Worm (Caenorhabditis elegans) whole organism, young adult: ENCODE data around the gene vglu-3.

Experiments
- B0035.1 ChIP-seq: sonication (generic microtip); optimal IDR thresholded peaks from 2 replicates; lab custom pipeline; 2016; ENCODE audit warnings: missing genetic modification characterization, mild to moderate bottlenecking, missing compliant biosample characterization, missing genotype, missing genetic modification reagents
- B0261.1 ChIP-seq: sonication (generic microtip); optimal IDR thresholded peaks from 2 replicates; lab custom pipeline; 2016; ENCODE audit warnings: mild to moderate bottlenecking, missing genetic modification characterization, moderate library complexity, missing compliant biosample characterization
- B0336.3 ChIP-seq: fragments of 200-800 bp; sonication (Bioruptor generic); IDR thresholded peaks from 2 replicates; pipeline ENCODE4 v1.3.6; 2022; ENCODE audit warnings: missing genetic modification characterization, missing compliant biosample characterization
- C06A6.2 ChIP-seq: fragments of 200-800 bp; sonication (Bioruptor generic); conservative IDR thresholded peaks from 2 replicates; pipeline ENCODE4 v1.3.6; 2022; ENCODE audit warnings: missing genetic modification characterization, missing compliant biosample characterization
- D2030.7 ChIP-seq: fragments of 200-800 bp; sonication (Bioruptor generic); IDR thresholded peaks from 2 replicates; pipeline ENCODE4 v1.3.6; 2022; ENCODE audit warnings: missing genetic modification reagents, missing genetic modification characterization, missing compliant biosample characterization
- F10E7.11 ChIP-seq: sonication (generic microtip); optimal IDR thresholded peaks from 2 replicates; lab custom pipeline; 2017; ENCODE audit warnings: mild to moderate bottlenecking, missing genetic modification characterization, moderate library complexity, missing compliant biosample characterization
- F22D6.2 ChIP-seq: sonication (generic microtip); optimal IDR thresholded peaks from 2 replicates; lab custom pipeline; 2016; ENCODE audit warnings: mild to moderate bottlenecking, missing genetic modification characterization, missing compliant biosample characterization
- F33H1.4 ChIP-seq: fragments of 200-800 bp; sonication (Bioruptor generic); IDR thresholded peaks from 2 replicates; pipeline ENCODE4 v1.3.6; 2022; ENCODE audit warnings: missing genetic modification reagents, missing genetic modification characterization, missing compliant biosample characterization
- F39B2.1 ChIP-seq: fragments of 200-800 bp; sonication (Bioruptor generic); IDR thresholded peaks from 2 replicates; pipeline ENCODE4 v1.3.6; 2022; ENCODE audit warnings: missing genetic modification reagents, missing genetic modification characterization, missing compliant biosample characterization
- F55B11.4 ChIP-seq: sonication (generic microtip); optimal IDR thresholded peaks from 2 replicates; lab custom pipeline; 2016; ENCODE audit warnings: missing compliant biosample characterization, missing genetic modification characterization, borderline replicate concordance; ENCODE audit not compliant: insufficient read depth
- Y53F4B.3 ChIP-seq: fragments of 200-800 bp; sonication (Bioruptor generic); IDR thresholded peaks from 2 replicates; pipeline ENCODE4 v1.3.6; 2022; ENCODE audit warnings: missing genetic modification reagents, missing genetic modification characterization, missing compliant biosample characterization
- Y67H2A.10 ChIP-seq: fragments of 200-800 bp; sonication (Bioruptor generic); conservative IDR thresholded peaks from 2 replicates; pipeline ENCODE4 v1.3.6; 2022; ENCODE audit warnings: missing genetic modification reagents, missing genetic modification characterization, missing compliant biosample characterization
- Y79H2A.3 ChIP-seq: fragments of 200-800 bp; sonication (Bioruptor generic); conservative IDR thresholded peaks from 2 replicates; pipeline ENCODE4 v1.3.6; 2022; ENCODE audit warnings: missing genetic modification reagents, missing genetic modification characterization, missing compliant biosample characterization
- Y95B8A.8 ChIP-seq: fragments of 200-800 bp; sonication (Bioruptor generic); IDR thresholded peaks from 2 replicates; pipeline ENCODE4 v1.3.6; 2022; ENCODE audit warnings: missing genetic modification reagents, missing genetic modification characterization, missing compliant biosample characterization
- ama-1 ChIP-seq, 3 experiments: fragments of 150-350 bp in 1 of 3; sonication (generic microtip) in 2 of 3; optimal IDR thresholded peaks; 2 replicates each; lab custom pipeline; 2014 to 2018; ENCODE audit warnings: missing biosample characterization in 2 of 3, missing genetic modification characterization in 2 of 3, missing genetic modification reagents in 2 of 3
- aptf-3 ChIP-seq: fragments of 200-800 bp; sonication (Bioruptor generic); IDR thresholded peaks from 2 replicates; pipeline ENCODE4 v1.3.6; 2022; ENCODE audit warnings: missing genetic modification characterization, missing compliant biosample characterization
- atf-7 ChIP-seq: sonication (generic microtip); optimal IDR thresholded peaks from 2 replicates; lab custom pipeline; 2017; ENCODE audit warnings: mild to moderate bottlenecking, missing genetic modification characterization, missing compliant biosample characterization
- attf-3 ChIP-seq: fragments of 200-800 bp; sonication (Bioruptor generic); conservative IDR thresholded peaks from 2 replicates; pipeline ENCODE4 v1.3.6; 2022; ENCODE audit warnings: missing genetic modification reagents, missing genetic modification characterization, missing compliant biosample characterization
- attf-6 ChIP-seq: fragments of 200-800 bp; sonication (Bioruptor generic); IDR thresholded peaks from 2 replicates; pipeline ENCODE4 v1.3.6; 2022; ENCODE audit warnings: missing genetic modification reagents, missing genetic modification characterization, missing compliant biosample characterization
- bed-1 ChIP-seq: fragments of 200-800 bp; sonication (Bioruptor generic); IDR thresholded peaks from 2 replicates; pipeline ENCODE4 v1.3.6; 2022; ENCODE audit warnings: missing genetic modification reagents, missing genetic modification characterization, missing compliant biosample characterization
- bed-2 ChIP-seq: fragments of 200-800 bp; sonication (Bioruptor generic); IDR thresholded peaks from 2 replicates; pipeline ENCODE4 v1.3.6; 2022; ENCODE audit warnings: missing genetic modification reagents, missing genetic modification characterization, missing compliant biosample characterization
- cebp-1 ChIP-seq, 2 experiments: fragments of 200-800 bp in 1 of 2; sonication (Bioruptor generic) in 1 of 2; sonication (generic microtip) in 1 of 2; IDR thresholded peaks in 1 of 2; optimal IDR thresholded peaks in 1 of 2; 2 replicates each; pipeline versions ENCODE4 v1.3.6 to Lab custom; 2017 to 2022; ENCODE audit warnings: missing compliant biosample characterization in 2 of 2, missing genetic modification characterization in 2 of 2, mild to moderate bottlenecking in 1 of 2, missing genetic modification reagents in 1 of 2, moderate library complexity in 1 of 2
- ceh-100 ChIP-seq: fragments of 200-800 bp; sonication (Bioruptor generic); IDR thresholded peaks from 2 replicates; pipeline ENCODE4 v1.3.6; 2022; ENCODE audit warnings: missing genetic modification reagents, missing genetic modification characterization, missing compliant biosample characterization
- ceh-91 ChIP-seq: fragments of 200-800 bp; sonication (Bioruptor generic); IDR thresholded peaks from 2 replicates; pipeline ENCODE4 v1.3.6; 2022; ENCODE audit warnings: missing genetic modification reagents, missing genetic modification characterization, missing compliant biosample characterization
- dpl-1 ChIP-seq: fragments of 150-350 bp; optimal IDR thresholded peaks from 2 replicates; lab custom pipeline; 2014; ENCODE audit warnings: missing biosample characterization, missing genetic modification reagents, missing genetic modification characterization
- ets-4 ChIP-seq: fragments of 200-800 bp; sonication (Bioruptor generic); optimal IDR thresholded peaks from 2 replicates; lab custom pipeline; 2018; ENCODE audit warnings: mild to moderate bottlenecking, missing genetic modification characterization, missing compliant biosample characterization
- hlh-12 ChIP-seq: sonication (generic microtip); optimal IDR thresholded peaks from 2 replicates; lab custom pipeline; 2016; ENCODE audit warnings: missing genetic modification characterization, missing compliant biosample characterization
- hmg-1.2 ChIP-seq: fragments of 200-800 bp; sonication (Bioruptor generic); IDR thresholded peaks from 2 replicates; pipeline ENCODE4 v1.3.6; 2022; ENCODE audit warnings: missing genetic modification reagents, missing genetic modification characterization, missing compliant biosample characterization
- hmg-20 ChIP-seq: fragments of 200-800 bp; sonication (Bioruptor generic); IDR thresholded peaks from 2 replicates; pipeline ENCODE4 v1.3.6; 2022; ENCODE audit warnings: missing genetic modification reagents, missing genetic modification characterization, missing compliant biosample characterization
- lag-1 ChIP-seq: fragments of 200-800 bp; sonication (Bioruptor generic); IDR thresholded peaks from 2 replicates; pipeline ENCODE4 v1.3.6; 2022; ENCODE audit warnings: missing genetic modification reagents, missing genetic modification characterization, missing compliant biosample characterization
- let-607 ChIP-seq, 2 experiments: fragments of 200-800 bp in 1 of 2; sonication (Bioruptor generic) in 1 of 2; sonication (generic microtip) in 1 of 2; optimal IDR thresholded peaks; 2 replicates each; lab custom pipeline; 2016 to 2018; ENCODE audit warnings: mild to moderate bottlenecking in 2 of 2, missing compliant biosample characterization in 2 of 2, missing genetic modification characterization in 2 of 2, moderate library complexity in 2 of 2, missing genotype in 1 of 2
- lin-54 ChIP-seq: fragments of 200-800 bp; sonication (Bioruptor generic); optimal IDR thresholded peaks from 2 replicates; lab custom pipeline; 2018; ENCODE audit warnings: mild to moderate bottlenecking, missing genetic modification characterization, missing compliant biosample characterization
- madf-3 ChIP-seq: fragments of 200-800 bp; sonication (Bioruptor generic); IDR thresholded peaks from 2 replicates; pipeline ENCODE4 v1.3.6; 2022; ENCODE audit warnings: missing genetic modification reagents, missing genetic modification characterization, missing compliant biosample characterization
- madf-8 ChIP-seq: fragments of 200-800 bp; sonication (Bioruptor generic); conservative IDR thresholded peaks from 2 replicates; pipeline ENCODE4 v1.3.6; 2022; ENCODE audit warnings: missing genetic modification reagents, missing genetic modification characterization, missing compliant biosample characterization
- mcd-1 ChIP-seq: fragments of 200-800 bp; sonication (Bioruptor generic); IDR thresholded peaks from 2 replicates; pipeline ENCODE4 v1.3.6; 2022; ENCODE audit warnings: missing genetic modification reagents, missing genetic modification characterization, missing compliant biosample characterization
- nfya-2 ChIP-seq: fragments of 200-800 bp; sonication (Bioruptor generic); IDR thresholded peaks from 2 replicates; pipeline ENCODE4 v1.3.6; 2022; ENCODE audit warnings: missing genetic modification reagents, missing genetic modification characterization, missing compliant biosample characterization
- nfyb-1 ChIP-seq: fragments of 200-800 bp; sonication (Bioruptor generic); IDR thresholded peaks from 2 replicates; pipeline ENCODE4 v1.3.6; 2022; ENCODE audit warnings: missing genetic modification reagents, missing genetic modification characterization, missing compliant biosample characterization
- pbrm-1 ChIP-seq: fragments of 200-800 bp; sonication (Bioruptor generic); IDR thresholded peaks from 2 replicates; pipeline ENCODE4 v1.3.6; 2022; ENCODE audit warnings: missing genetic modification reagents, missing genetic modification characterization, missing compliant biosample characterization
- snpc-1.1 ChIP-seq: sonication (generic microtip); optimal IDR thresholded peaks from 2 replicates; lab custom pipeline; 2017; ENCODE audit warnings: missing genetic modification characterization, mild to moderate bottlenecking, missing compliant biosample characterization, antibody characterized with exemption, moderate library complexity, missing genotype, missing genetic modification reagents; ENCODE audit not compliant: insufficient read depth
- sptf-2 ChIP-seq: fragments of 200-800 bp; sonication (Bioruptor generic); optimal IDR thresholded peaks from 2 replicates; lab custom pipeline; 2018; ENCODE audit warnings: mild to moderate bottlenecking, missing genetic modification characterization, missing compliant biosample characterization
- tlf-1 ChIP-seq: fragments of 200-800 bp; sonication (Bioruptor generic); optimal IDR thresholded peaks from 2 replicates; lab custom pipeline; 2018; ENCODE audit warnings: mild to moderate bottlenecking, missing genetic modification characterization, missing compliant biosample characterization
- zfh-2 ChIP-seq: fragments of 200-800 bp; sonication (Bioruptor generic); conservative IDR thresholded peaks from 2 replicates; pipeline ENCODE4 v1.3.6; 2022; ENCODE audit warnings: missing genetic modification reagents, missing genetic modification characterization, missing compliant biosample characterization
- ztf-26 ChIP-seq: sonication (generic microtip); optimal IDR thresholded peaks from 2 replicates; lab custom pipeline; 2017; ENCODE audit warnings: missing genetic modification characterization, missing compliant biosample characterization

The vglu-3 gene

ce11 chrIII:10331232-10331631 is 31.1 kb downstream of the vglu-3 start (continued):
- TF ChIP-seq B0336.3 (GFP tag; lab: Robert Waterston, UW): 0 out of 2 replicates have a peak, but pooled peaks have one; percentile 29
- peak; percentile 64; the same call in 1 of the 2 replicates for TF ChIP-seq cebp-1 (GFP tag; IDR thresholded peaks at IDR 0.05; lab: Robert Waterston, UW)
- peak; percentile 94 for TF ChIP-seq cebp-1 (tag; optimal IDR thresholded peaks at IDR 0.05; lab: Kevin White, UChicago)

DNA sequence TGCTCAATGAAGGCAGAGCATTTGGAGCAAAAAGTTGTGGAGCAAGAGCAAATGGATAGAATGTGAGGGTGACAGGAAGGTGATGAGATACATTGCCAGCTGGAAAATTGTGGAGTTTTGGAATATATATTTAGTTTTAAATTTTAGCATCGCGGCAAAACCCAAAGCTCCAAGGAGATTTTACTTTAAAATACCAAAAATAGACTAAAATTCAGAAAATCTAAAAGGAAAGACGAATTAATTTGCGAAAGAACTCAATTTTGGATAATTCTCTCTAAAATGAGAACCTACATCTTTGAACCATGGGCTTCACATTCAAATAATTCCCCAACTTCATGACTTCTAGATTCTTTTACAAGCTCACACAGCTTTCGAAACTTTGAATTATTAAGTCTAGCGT is 32.4 kb downstream of the vglu-3 start, which contains the start of gene T07C4.12:
Gene T07C4.12 (minus strand): TSS at position 101 of the 400 bp plus-strand sequence.
- TF ChIP-seq attf-3 (GFP tag; lab: Robert Waterston, UW) (no peak), ceh-91 (GFP tag; lab: Robert Waterston, UW) (no peak), aptf-3 (GFP tag; lab: Robert Waterston, UW) (no peak), nfya-2 (GFP tag; lab: Robert Waterston, UW) (no peak), Y95B8A.8 (GFP tag; lab: Robert Waterston, UW) (no peak), Y67H2A.10 (no peak), zfh-2 (GFP tag; lab: Robert Waterston, UW) (no peak), F22D6.2 (tag; lab: Kevin White, UChicago) (no peak)

DNA sequence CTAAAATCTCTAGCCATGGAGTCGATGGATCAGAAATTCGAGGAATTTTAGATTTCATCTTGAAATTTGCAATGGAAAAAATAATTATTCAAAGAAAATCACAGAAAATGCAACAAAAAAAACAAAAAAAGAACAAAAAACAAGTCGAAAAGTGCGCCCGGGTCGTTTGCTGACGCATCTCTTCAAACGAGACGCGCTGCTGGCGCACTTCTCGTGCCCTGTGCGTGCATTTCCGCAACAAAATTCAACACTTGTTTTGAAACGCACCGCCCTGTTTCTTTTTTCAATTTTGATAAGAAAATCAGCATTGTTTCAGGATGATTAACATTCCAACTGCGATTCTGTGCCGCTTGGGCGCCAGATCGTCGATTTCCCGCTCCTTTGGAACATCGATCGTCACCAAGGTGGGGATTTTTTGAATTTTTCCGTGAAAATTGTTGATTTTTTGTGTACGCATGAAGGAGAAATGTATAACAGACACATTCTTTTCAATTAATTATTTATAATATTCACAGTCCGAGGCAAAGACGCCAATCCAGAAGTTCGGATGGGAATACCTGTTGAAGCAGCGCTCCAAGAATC is 33.9 kb downstream of the vglu-3 start, which contains the start of the genes jmjd-4 and mev-1:
Gene jmjd-4 (minus strand): TSS at position 58 of the 582 bp plus-strand sequence.
Gene mev-1 (plus strand): TSS at position 317 of the 582 bp plus-strand sequence.
- TF ChIP-seq F22D6.2 (tag; lab: Kevin White, UChicago) (peak; percentile 48), F10E7.11 (tag; lab: Kevin White, UChicago) (no peak), D2030.7 (GFP tag; lab: Robert Waterston, UW) (peak; percentile 38), let-607 (tag; optimal IDR thresholded peaks at IDR 0.05; lab: Kevin White, UChicago) (peak; percentile 58 to 75), C06A6.2 (peak; percentile 70), pbrm-1 (GFP tag; lab: Robert Waterston, UW) (peak; percentile 86), atf-7 (peak; percentile 61), ceh-100 (peak; percentile 78), F33H1.4 (GFP tag; lab: Robert Waterston, UW) (peak; percentile 76), mcd-1 (GFP tag; lab: Robert Waterston, UW) (peak; percentile 94), ets-4 (GFP tag; lab: Kevin White, UChicago) (peak; percentile 70), bed-2 (GFP tag; lab: Robert Waterston, UW) (0 out of 2 replicates have a peak, but pooled peaks have one; percentile 12), Y79H2A.3 (GFP tag; lab: Robert Waterston, UW) (no peak), ama-1 (optimal IDR thresholded peaks at IDR 0.05; lab: Kevin White, UChicago) (no peak), ama-1 (GFP tag; optimal IDR thresholded peaks at IDR 0.05; lab: Kevin White, UChicago) (no peak), madf-3 (GFP tag; lab: Robert Waterston, UW) (peak; percentile 80), F39B2.1 (GFP tag; lab: Robert Waterston, UW) (no peak), aptf-3 (GFP tag; lab: Robert Waterston, UW) (no peak), bed-1 (no peak), Y53F4B.3 (GFP tag; lab: Robert Waterston, UW) (no peak), ztf-26 (peak; percentile 85), attf-6 (GFP tag; lab: Robert Waterston, UW) (no peak), F55B11.4 (no peak), hmg-20 (GFP tag; lab: Robert Waterston, UW) (peak; percentile 39; the same call in 1 of the 2 replicates), dpl-1 (GFP tag; lab: Kevin White, UChicago) (peak; percentile 71), madf-8 (GFP tag; lab: Robert Waterston, UW) (peak; percentile 77), B0035.1 (tag; lab: Kevin White, UChicago) (no peak), hlh-12 (tag; lab: Kevin White, UChicago) (no peak), B0261.1 (tag; lab: Kevin White, UChicago) (no peak), snpc-1.1 (tag; lab: Kevin White, UChicago) (no peak), lin-54 (GFP tag; lab: Kevin White, UChicago) (peak; percentile 92), tlf-1 (GFP tag; lab: Kevin White, UChicago) (peak; percentile 82), lag-1 (GFP tag; lab: Robert Waterston, UW) (no peak), hmg-1.2 (peak; percentile 67), nfyb-1 (GFP tag; lab: Robert Waterston, UW) (peak; percentile 84), sptf-2 (GFP tag; lab: Kevin White, UChicago) (no peak)
